Fruit fly (Drosophila melanogaster): ENCODE results near the gene MagR.

Gene MagR

DNA sequence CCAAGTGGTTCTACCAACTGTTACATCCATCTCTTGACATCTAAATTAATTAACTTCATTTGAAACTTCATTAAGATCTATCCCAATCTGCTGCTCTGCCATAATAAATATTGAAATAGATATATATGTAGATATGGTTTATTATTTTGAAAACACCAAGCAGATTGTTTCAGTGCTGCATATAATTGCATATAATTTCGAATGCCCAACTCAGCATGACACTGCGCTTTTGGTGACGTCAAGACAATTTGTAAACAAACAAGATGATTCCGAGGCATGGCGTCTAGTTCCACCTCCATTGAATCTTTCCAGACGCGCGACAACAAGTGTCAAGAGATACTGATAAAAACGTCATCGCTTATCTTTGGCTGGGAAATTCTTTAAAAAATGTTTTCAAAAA, 6.8 kb downstream of the MagR start:
- TF ChIP-seq Snoo (tag; optimal IDR thresholded peaks at IDR 0.05) (no peak), EcR (GFP tag; optimal IDR thresholded peaks at IDR 0.05) (no peak), CG4496 (GFP tag; IDR thresholded peaks at IDR 0.05) (no peak), CG12605 (GFP tag; IDR thresholded peaks at IDR 0.05) (no peak), CG14655 (GFP tag; optimal IDR thresholded peaks at IDR 0.05) (no peak), rn (GFP tag; IDR thresholded peaks at IDR 0.05) (no peak), CG34367 (tag; optimal IDR thresholded peaks at IDR 0.05) (no peak), CG8159 (tag; optimal IDR thresholded peaks at IDR 0.05) (no peak)

dm6 chrX:15745905-15746681, 12.0 kb downstream of the MagR start, which contains the start of the genes CG8944 and CCT6:
Gene CG8944, minus strand, starts transcription at chrX:15746231.
Gene CCT6, plus strand, starts transcription at chrX:15746648.
- TF ChIP-seq CG17806 (tag; optimal IDR thresholded peaks at IDR 0.05), result no peak
- no peak for TF ChIP-seq D1 (tag; optimal IDR thresholded peaks at IDR 0.05)
- TF ChIP-seq CG8159 (tag; optimal IDR thresholded peaks at IDR 0.05), result no peak
- no peak for TF ChIP-seq EcR (GFP tag; optimal IDR thresholded peaks at IDR 0.05)
- TF ChIP-seq CG13204 (GFP tag; optimal IDR thresholded peaks at IDR 0.05), result no peak
- TF ChIP-seq CG8301 (tag; optimal IDR thresholded peaks at IDR 0.05), result no peak
- no peak for TF ChIP-seq fd96Ca (GFP tag; IDR thresholded peaks at IDR 0.05)
- TF ChIP-seq CG34367 (tag; optimal IDR thresholded peaks at IDR 0.05), result no peak

- no peak for TF ChIP-seq CG15710 (tag; optimal IDR thresholded peaks at IDR 0.05)
- TF ChIP-seq CG14655 (GFP tag; optimal IDR thresholded peaks at IDR 0.05), result no peak
- TF ChIP-seq CG34367 (tag; optimal IDR thresholded peaks at IDR 0.05), result no peak
- TF ChIP-seq CG17806 (tag; optimal IDR thresholded peaks at IDR 0.05), result no peak
- TF ChIP-seq Pif1A (GFP tag; optimal IDR thresholded peaks at IDR 0.05), result no peak
- TF ChIP-seq CG9948 (tag; optimal IDR thresholded peaks at IDR 0.05), result no peak
Observed at dm6 chrX:15746682-15747196, 12.7 kb downstream of the MagR start.

- TF ChIP-seq Pif1A (GFP tag; optimal IDR thresholded peaks at IDR 0.05) (no peak), rn (GFP tag; IDR thresholded peaks at IDR 0.05) (no peak), CG17806 (tag; optimal IDR thresholded peaks at IDR 0.05) (no peak), EcR (GFP tag; optimal IDR thresholded peaks at IDR 0.05) (no peak), CG4496 (GFP tag; IDR thresholded peaks at IDR 0.05) (no peak), CG32121 (GFP tag; IDR thresholded peaks at IDR 0.05) (no peak), D1 (tag; optimal IDR thresholded peaks at IDR 0.05) (no peak), CG12605 (GFP tag; IDR thresholded peaks at IDR 0.05) (no peak), fd96Ca (GFP tag; IDR thresholded peaks at IDR 0.05) (no peak)
Observed at dm6 chrX:15748945-15749344, 14.9 kb downstream of the MagR start, which contains the start of gene Mvd. Gene Mvd, plus strand, starts transcription at chrX:15749166.

- no peak for TF ChIP-seq Snoo (tag; optimal IDR thresholded peaks at IDR 0.05)
- TF ChIP-seq CG10348 (GFP tag; IDR thresholded peaks at IDR 0.05), result no peak
- no peak for TF ChIP-seq CG15710 (tag; optimal IDR thresholded peaks at IDR 0.05)
- TF ChIP-seq CG8159 (tag; optimal IDR thresholded peaks at IDR 0.05), result no peak
- TF ChIP-seq gl (tag; optimal IDR thresholded peaks at IDR 0.05), result no peak
- TF ChIP-seq Ets98B (GFP tag; IDR thresholded peaks at IDR 0.05), result no peak
- no peak for TF ChIP-seq Pif1B (GFP tag; optimal IDR thresholded peaks at IDR 0.05)
- TF ChIP-seq CG34367 (tag; optimal IDR thresholded peaks at IDR 0.05), result no peak
- TF ChIP-seq CG14655 (GFP tag; optimal IDR thresholded peaks at IDR 0.05), result no peak
- no peak for TF ChIP-seq CG13204 (GFP tag; optimal IDR thresholded peaks at IDR 0.05)
- no peak for TF ChIP-seq Pif1A (GFP tag; optimal IDR thresholded peaks at IDR 0.05)
- TF ChIP-seq EcR (GFP tag; optimal IDR thresholded peaks at IDR 0.05), result no peak
- TF ChIP-seq CG12605 (GFP tag; IDR thresholded peaks at IDR 0.05), result no peak
- no peak for TF ChIP-seq CG9948 (tag; optimal IDR thresholded peaks at IDR 0.05)
Observed at dm6 chrX:15756018-15756417, 21.9 kb downstream of the MagR start, which contains the start of gene CG8260. Gene CG8260, plus strand, starts transcription at chrX:15756318.

- TF ChIP-seq CG4496 (GFP tag; IDR thresholded peaks at IDR 0.05) (no peak), CG12605 (GFP tag; IDR thresholded peaks at IDR 0.05) (no peak), D1 (tag; optimal IDR thresholded peaks at IDR 0.05) (no peak), CG13204 (GFP tag; optimal IDR thresholded peaks at IDR 0.05) (no peak), Pif1A (GFP tag; optimal IDR thresholded peaks at IDR 0.05) (no peak), fd96Ca (GFP tag; IDR thresholded peaks at IDR 0.05) (no peak), CG8159 (tag; optimal IDR thresholded peaks at IDR 0.05) (no peak), CG17806 (tag; optimal IDR thresholded peaks at IDR 0.05) (no peak), CG34367 (tag; optimal IDR thresholded peaks at IDR 0.05) (no peak), CG14655 (GFP tag; optimal IDR thresholded peaks at IDR 0.05) (no peak), EcR (GFP tag; optimal IDR thresholded peaks at IDR 0.05) (no peak), CG15710 (tag; optimal IDR thresholded peaks at IDR 0.05) (no peak), CG10348 (GFP tag; IDR thresholded peaks at IDR 0.05) (no peak), CG8301 (tag; optimal IDR thresholded peaks at IDR 0.05) (no peak), rn (GFP tag; IDR thresholded peaks at IDR 0.05) (no peak), gl (tag; optimal IDR thresholded peaks at IDR 0.05) (no peak), Snoo (tag; optimal IDR thresholded peaks at IDR 0.05) (no peak), Ets98B (GFP tag; IDR thresholded peaks at IDR 0.05) (no peak), CG32121 (GFP tag; IDR thresholded peaks at IDR 0.05) (no peak), CG9948 (tag; optimal IDR thresholded peaks at IDR 0.05) (no peak)
Observed at dm6 chrX:15758692-15759240, 24.7 kb downstream of the MagR start.

Data from whole organism, pupa.